Fruit fly (Drosophila melanogaster) whole organism, pupa: ENCODE results near the gene Eip75B.

ENCODE experiments used
- CG10348 ChIP-seq: fragments of 200-800 bp; sonication (Bioruptor generic); IDR thresholded peaks from 2 replicates; pipeline ENCODE4 v1.3.6; 2022; ENCODE audit warnings: missing biosample characterization, missing genetic modification characterization
- CG12605 ChIP-seq: fragments of 200-800 bp; sonication (Bioruptor generic); IDR thresholded peaks from 2 replicates; pipeline ENCODE4 v1.3.6; 2022; ENCODE audit warnings: missing biosample characterization, missing genetic modification characterization
- CG17806 ChIP-seq: fragments of 200-800 bp; sonication (Bioruptor generic); optimal IDR thresholded peaks from 2 replicates; lab custom pipeline; 2018; ENCODE audit warnings: missing biosample characterization, mild to moderate bottlenecking, missing genetic modification characterization, moderate library complexity
- CG32121 ChIP-seq: fragments of 200-800 bp; sonication (Bioruptor generic); IDR thresholded peaks from 2 replicates; pipeline ENCODE4 v1.3.6; 2022; ENCODE audit warnings: missing biosample characterization, missing genetic modification characterization
- CG34367 ChIP-seq: fragments of 200-800 bp; sonication (Bioruptor generic); optimal IDR thresholded peaks from 2 replicates; lab custom pipeline; 2018; ENCODE audit warnings: missing biosample characterization, mild to moderate bottlenecking, missing genetic modification characterization
- CG4496 ChIP-seq: fragments of 200-800 bp; sonication (Bioruptor generic); IDR thresholded peaks from 3 replicates; pipeline ENCODE4 v1.3.6; 2022; ENCODE audit warnings: missing biosample characterization, missing genetic modification characterization
- CG8159 ChIP-seq: fragments of 200-800 bp; sonication (Bioruptor generic); optimal IDR thresholded peaks from 3 replicates; lab custom pipeline; 2018; ENCODE audit warnings: missing biosample characterization, mild to moderate bottlenecking, missing genetic modification characterization, moderate library complexity
- CG8301 ChIP-seq: fragments of 200-800 bp; sonication (Bioruptor generic); optimal IDR thresholded peaks from 2 replicates; lab custom pipeline; 2018; ENCODE audit warnings: missing biosample characterization, mild to moderate bottlenecking, missing genetic modification characterization
- EcR ChIP-seq: fragments of 200-800 bp; sonication (Bioruptor generic); optimal IDR thresholded peaks from 3 replicates; lab custom pipeline; 2019; ENCODE audit warnings: missing biosample characterization, missing genetic modification characterization, mild to moderate bottlenecking, moderate library complexity, missing genetic modification reagents
- Pif1A ChIP-seq: fragments of 200-800 bp; sonication (Bioruptor generic); optimal IDR thresholded peaks from 3 replicates; lab custom pipeline; 2016; ENCODE audit warnings: missing biosample characterization, missing genetic modification characterization
- Snoo ChIP-seq: fragments of 200-800 bp; sonication (Bioruptor generic); optimal IDR thresholded peaks from 3 replicates; lab custom pipeline; 2017; ENCODE audit warnings: missing biosample characterization, mild to moderate bottlenecking, missing genetic modification characterization, inconsistent platforms
- fd96Ca ChIP-seq: fragments of 200-800 bp; sonication (Bioruptor generic); IDR thresholded peaks from 3 replicates; pipeline ENCODE4 v1.3.6; 2022; ENCODE audit warnings: missing biosample characterization, missing genetic modification characterization
- gl ChIP-seq: fragments of 200-800 bp; sonication (Bioruptor generic); optimal IDR thresholded peaks from 2 replicates; lab custom pipeline; 2018; ENCODE audit warnings: missing biosample characterization, mild to moderate bottlenecking, missing genetic modification characterization

dm6 chr3L:17933065-17933464, 131.4 kb downstream of the Eip75B start:
- TF ChIP-seq CG8159 (tag; lab: Kevin White, UChicago) (no peak), CG10348 (GFP tag; lab: Robert Waterston, UW) (no peak), CG32121 (GFP tag; lab: Robert Waterston, UW) (no peak), CG34367 (tag; lab: Kevin White, UChicago) (no peak), CG8301 (tag; lab: Kevin White, UChicago) (no peak), EcR (GFP tag; lab: Kevin White, UChicago) (no peak), CG17806 (no peak), gl (tag; lab: Kevin White, UChicago) (no peak), fd96Ca (GFP tag; lab: Robert Waterston, UW) (no peak), CG4496 (no peak), CG12605 (GFP tag; lab: Robert Waterston, UW) (no peak), Snoo (tag; lab: Kevin White, UChicago) (no peak), Pif1A (GFP tag; lab: Kevin White, UChicago) (no peak)
